Worm (Caenorhabditis elegans): ENCODE results near the gene arrd-15.

arrd-15 gene

DNA sequence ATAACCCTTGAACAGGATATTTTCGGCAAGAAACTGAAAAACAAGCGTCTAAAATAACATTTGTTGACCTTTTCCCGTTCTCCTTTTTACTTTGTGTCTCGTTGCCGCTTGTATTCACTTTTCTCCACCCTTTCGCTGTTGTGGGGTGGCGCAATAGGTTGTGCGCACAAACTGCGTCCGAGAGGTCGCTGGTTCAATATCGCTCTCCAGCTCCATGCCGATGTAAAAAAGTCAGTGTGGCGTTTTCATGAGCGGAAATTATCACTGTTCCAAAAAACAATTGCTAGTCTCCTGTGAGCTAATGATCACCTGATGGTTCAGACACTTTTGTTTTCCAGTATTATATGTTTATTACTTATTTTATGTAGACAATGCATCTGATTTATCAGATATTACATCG lies 7.7 kb downstream of the arrd-15 start (continued):
- no peak for TF ChIP-seq mcd-1 (GFP tag; IDR thresholded peaks at IDR 0.05)
- TF ChIP-seq F55B11.4 (tag; optimal IDR thresholded peaks at IDR 0.05; ENCODE audit: borderline replicate concordance, insufficient read depth), result no peak
- no peak for TF ChIP-seq chd-7 (tag; optimal IDR thresholded peaks at IDR 0.05)
- TF ChIP-seq tlf-1 (GFP tag; optimal IDR thresholded peaks at IDR 0.05), result peak; percentile 35
- peak; percentile 68 for TF ChIP-seq akir-1 (GFP tag; optimal IDR thresholded peaks at IDR 0.05)
- no peak for TF ChIP-seq lin-26 (GFP tag; IDR thresholded peaks at IDR 0.05)
- 0 out of 2 replicates have a peak, but pooled peaks have one; percentile 47 for TF ChIP-seq cebp-1 (GFP tag; IDR thresholded peaks at IDR 0.05)
- no peak for TF ChIP-seq cebp-1 (tag; optimal IDR thresholded peaks at IDR 0.05)
- TF ChIP-seq D2030.7 (GFP tag; IDR thresholded peaks at IDR 0.05), result peak; percentile 80
- no peak for TF ChIP-seq B0336.3 (GFP tag; IDR thresholded peaks at IDR 0.05)
- peak; percentile 76; the same call in 1 of the 2 replicates for TF ChIP-seq pbrm-1 (GFP tag; IDR thresholded peaks at IDR 0.05)
- peak; percentile 67 for TF ChIP-seq mxl-1 (tag; optimal IDR thresholded peaks at IDR 0.05)
- TF ChIP-seq B0035.1 (tag; optimal IDR thresholded peaks at IDR 0.05), result peak; percentile 34
- TF ChIP-seq cebp-2 (GFP tag; IDR thresholded peaks at IDR 0.05), result no peak
- TF ChIP-seq madf-10 (tag; optimal IDR thresholded peaks at IDR 0.05), result peak; percentile 81

DNA sequence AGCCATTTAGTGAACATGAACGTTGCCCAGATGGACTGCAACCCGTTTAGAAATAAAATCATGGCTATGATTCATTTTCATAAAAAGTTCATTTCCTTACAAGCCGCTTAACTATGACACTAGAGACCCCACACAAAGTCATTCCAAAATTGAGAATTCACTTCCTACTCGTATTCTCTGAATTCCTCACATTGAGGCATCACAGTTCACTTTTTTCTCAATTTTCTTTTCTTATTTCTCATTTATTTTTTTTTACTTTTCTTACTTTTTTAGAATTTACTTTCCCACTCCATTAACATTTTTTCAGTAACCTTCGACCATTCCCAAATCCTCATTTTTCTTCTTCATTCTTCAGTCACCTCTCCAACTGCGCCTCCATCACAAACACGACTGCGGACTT lies 14.5 kb downstream of the arrd-15 start, which contains the start of gene dhrr-1:
Gene dhrr-1 (plus strand): TSS at position 301 of the 400 bp plus-strand sequence.
- TF ChIP-seq Y79H2A.3 (GFP tag; conservative IDR thresholded peaks at IDR 0.05), result no peak
- TF ChIP-seq K12H6.12 (tag; optimal IDR thresholded peaks at IDR 0.05), result no peak
- no peak for TF ChIP-seq Y67H2A.10 (GFP tag; conservative IDR thresholded peaks at IDR 0.05)
- no peak for TF ChIP-seq athp-1 (tag; optimal IDR thresholded peaks at IDR 0.05)
- TF ChIP-seq C06A6.2 (GFP tag; conservative IDR thresholded peaks at IDR 0.05), result no peak
- TF ChIP-seq ztf-22 (GFP tag; optimal IDR thresholded peaks at IDR 0.05), result no peak
- no peak for TF ChIP-seq ztf-26 (tag; optimal IDR thresholded peaks at IDR 0.05)

DNA sequence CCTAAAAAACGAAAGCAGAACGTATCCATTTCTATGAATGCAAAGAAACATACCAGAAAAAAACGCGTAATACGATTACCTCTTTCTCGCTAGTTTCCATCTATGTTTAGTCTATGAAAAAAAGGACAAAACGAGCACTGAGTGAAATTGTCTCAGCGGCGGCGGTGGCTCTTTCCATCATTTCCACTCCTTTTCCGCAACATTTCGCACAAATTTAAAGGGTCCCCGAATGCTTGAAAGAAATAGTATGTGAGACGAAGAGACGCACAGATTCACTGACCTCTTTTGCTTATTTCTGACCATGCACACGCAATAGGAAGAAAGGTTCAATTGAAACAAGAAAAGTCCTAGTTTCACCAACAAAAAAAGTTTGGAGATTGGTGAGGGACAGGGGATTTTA lies 16.5 kb downstream of the arrd-15 start:
- TF ChIP-seq hmg-1.2 (GFP tag; IDR thresholded peaks at IDR 0.05) (0 out of 2 replicates have a peak, but pooled peaks have one; percentile 23), attf-6 (GFP tag; IDR thresholded peaks at IDR 0.05) (no peak), F10E7.11 (tag; optimal IDR thresholded peaks at IDR 0.05) (no peak)

DNA sequence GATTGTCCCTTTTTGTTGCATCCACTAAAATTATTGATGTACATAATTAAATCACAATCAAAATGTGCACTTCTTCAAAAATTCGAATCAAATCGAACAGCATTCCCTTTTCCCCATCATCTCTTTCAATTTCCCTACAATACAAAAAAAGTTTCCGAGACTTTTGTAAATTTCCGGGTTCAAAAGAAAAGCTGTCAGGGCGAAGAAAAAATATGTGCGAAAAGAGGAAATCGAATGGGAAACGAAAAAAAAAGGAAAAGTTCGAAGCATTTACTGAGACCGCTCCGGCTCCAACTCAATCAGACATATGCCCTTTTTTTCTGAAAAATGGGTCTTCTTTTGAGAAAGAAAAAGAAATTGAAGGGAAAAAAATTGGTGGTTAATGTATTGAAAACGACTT lies 19.3 kb downstream of the arrd-15 start:
- no peak for TF ChIP-seq B0336.3 (GFP tag; IDR thresholded peaks at IDR 0.05)
- TF ChIP-seq lin-40 (tag; optimal IDR thresholded peaks at IDR 0.05), result no peak
- TF ChIP-seq F23B12.7 (tag; optimal IDR thresholded peaks at IDR 0.05; ENCODE audit: insufficient read depth), result no peak
- no peak for TF ChIP-seq ama-1 (optimal IDR thresholded peaks at IDR 0.05)
- no peak for TF ChIP-seq ama-1 (GFP tag; optimal IDR thresholded peaks at IDR 0.05)
- TF ChIP-seq Y79H2A.3 (GFP tag; conservative IDR thresholded peaks at IDR 0.05), result no peak
- no peak for TF ChIP-seq ceh-79 (tag; optimal IDR thresholded peaks at IDR 0.05)
- no peak for TF ChIP-seq hlh-26 (GFP tag; conservative IDR thresholded peaks at IDR 0.05)
- TF ChIP-seq ztf-3 (GFP tag; optimal IDR thresholded peaks at IDR 0.05), result no peak
- TF ChIP-seq attf-3 (GFP tag; conservative IDR thresholded peaks at IDR 0.05), result no peak
- TF ChIP-seq B0019.2 (GFP tag; conservative IDR thresholded peaks at IDR 0.05), result no peak
- TF ChIP-seq ceh-100 (GFP tag; IDR thresholded peaks at IDR 0.05), result no peak
